Fruit fly (Drosophila melanogaster) whole organism, embryonic: ENCODE data around the gene Acsx3.

Experiments
- Bdp1 ChIP-seq: fragments of 200-800 bp; sonication (Bioruptor generic); optimal IDR thresholded peaks from 3 replicates; lab custom pipeline; 2016; ENCODE audit warnings: missing biosample characterization, missing genetic modification characterization
- CG12391 ChIP-seq: fragments of 200-800 bp; sonication (Bioruptor generic); optimal IDR thresholded peaks from 3 replicates; lab custom pipeline; 2018; ENCODE audit warnings: missing biosample characterization, mild to moderate bottlenecking, missing genetic modification characterization, moderate library complexity
- CG1529 ChIP-seq: fragments of 200-800 bp; sonication (Bioruptor generic); optimal IDR thresholded peaks from 3 replicates; lab custom pipeline; 2018; ENCODE audit warnings: missing biosample characterization, missing genetic modification characterization
- CG1603 ChIP-seq: fragments of 200-800 bp; sonication (Bioruptor generic); optimal IDR thresholded peaks from 2 replicates; lab custom pipeline; 2019; ENCODE audit warnings: missing biosample characterization, mild to moderate bottlenecking, missing genetic modification characterization, moderate library complexity
- CG2678 ChIP-seq: fragments of 200-800 bp; sonication (Bioruptor generic); optimal IDR thresholded peaks from 3 replicates; lab custom pipeline; 2019; ENCODE audit warnings: missing biosample characterization, mild to moderate bottlenecking, missing genetic modification characterization, moderate library complexity
- CG31224 ChIP-seq: fragments of 200-800 bp; sonication (Bioruptor generic); IDR thresholded peaks from 2 replicates; pipeline ENCODE4 v1.3.6; 2022; ENCODE audit warnings: missing biosample characterization, missing genetic modification characterization
- CG6854 ChIP-seq: fragments of 200-800 bp; sonication (Bioruptor generic); optimal IDR thresholded peaks from 3 replicates; lab custom pipeline; 2017; ENCODE audit warnings: missing biosample characterization, mild to moderate bottlenecking, missing genetic modification characterization
- CG7963 ChIP-seq: fragments of 200-800 bp; sonication (Bioruptor generic); IDR thresholded peaks from 3 replicates; pipeline ENCODE4 v1.3.6; 2022; ENCODE audit warnings: missing biosample characterization, missing genetic modification characterization; ENCODE audit not compliant: partially characterized antibody
- Oaz ChIP-seq: fragments of 200-800 bp; sonication (Bioruptor generic); IDR thresholded peaks from 2 replicates; pipeline ENCODE4 v1.3.6; 2022; ENCODE audit warnings: missing biosample characterization, missing genetic modification characterization
- Pdp1 ChIP-seq, 2 experiments: fragments of 200-800 bp; sonication (Bioruptor generic); optimal IDR thresholded peaks; 3 replicates each; lab custom pipeline; 2016; ENCODE audit warnings: missing biosample characterization in 2 of 2, missing genetic modification characterization in 2 of 2, mild to moderate bottlenecking in 1 of 2, moderate library complexity in 1 of 2
- Sry-β ChIP-seq: fragments of 200-800 bp; sonication (Bioruptor generic); optimal IDR thresholded peaks from 2 replicates; lab custom pipeline; 2018; ENCODE audit warnings: missing biosample characterization, mild to moderate bottlenecking, missing genetic modification characterization, moderate library complexity
- psq ChIP-seq: fragments of 200-800 bp; sonication (Bioruptor generic); optimal IDR thresholded peaks from 2 replicates; lab custom pipeline; 2017; ENCODE audit warnings: missing biosample characterization, missing genetic modification characterization
- ttk ChIP-seq: fragments of 200-800 bp; sonication (Bioruptor generic); IDR thresholded peaks from 2 replicates; pipeline ENCODE4 v2.1.2; 2022; ENCODE audit warnings: missing biosample characterization, missing genetic modification characterization
- usp ChIP-seq: fragments of >200 bp; optimal IDR thresholded peaks from 2 replicates; lab custom pipeline; 2017; ENCODE audit warnings: missing biosample characterization, missing genetic modification characterization

DNA sequence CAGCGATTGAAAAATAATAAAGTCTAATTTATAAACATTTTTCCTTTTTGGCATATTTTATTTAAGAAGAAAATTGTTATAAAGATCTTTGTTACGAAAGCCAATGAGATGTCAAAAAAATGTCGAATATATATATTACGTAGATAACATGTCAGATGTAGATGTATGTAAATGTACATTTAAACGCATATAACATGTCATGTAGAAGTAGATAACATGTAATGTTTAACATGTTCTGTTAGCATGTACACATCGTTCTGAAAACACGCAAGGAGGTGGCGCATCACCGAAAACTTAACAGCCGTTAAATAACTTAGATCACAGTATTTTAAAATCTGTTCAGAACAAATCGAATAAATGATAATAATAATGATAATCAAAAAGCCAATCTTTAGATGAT, 6.9 kb upstream of the Acsx3 start:
- TF ChIP-seq CG12391 (tag; lab: Kevin White, UChicago) (no peak), CG1529 (no peak), Oaz (GFP tag; lab: Robert Waterston, UW) (no peak), CG6854 (GFP tag; lab: Kevin White, UChicago) (no peak), CG7963 (GFP tag; lab: Robert Waterston, UW) (0 out of 3 replicates have a peak, but pooled peaks have one; percentile 44), usp (no peak), CG31224 (GFP tag; lab: Robert Waterston, UW) (no peak), Bdp1 (GFP tag; lab: Kevin White, UChicago) (no peak), psq (no peak), CG1603 (no peak), CG2678 (tag; lab: Kevin White, UChicago) (no peak), Pdp1 (GFP tag; optimal IDR thresholded peaks at IDR 0.05; lab: Kevin White, UChicago) (no peak), ttk (GFP tag; lab: Robert Waterston, UW) (no peak), Sry-β (GFP tag; lab: Kevin White, UChicago) (no peak)
